Worm (Caenorhabditis elegans): ENCODE data around the gene gsto-2.

DNA sequence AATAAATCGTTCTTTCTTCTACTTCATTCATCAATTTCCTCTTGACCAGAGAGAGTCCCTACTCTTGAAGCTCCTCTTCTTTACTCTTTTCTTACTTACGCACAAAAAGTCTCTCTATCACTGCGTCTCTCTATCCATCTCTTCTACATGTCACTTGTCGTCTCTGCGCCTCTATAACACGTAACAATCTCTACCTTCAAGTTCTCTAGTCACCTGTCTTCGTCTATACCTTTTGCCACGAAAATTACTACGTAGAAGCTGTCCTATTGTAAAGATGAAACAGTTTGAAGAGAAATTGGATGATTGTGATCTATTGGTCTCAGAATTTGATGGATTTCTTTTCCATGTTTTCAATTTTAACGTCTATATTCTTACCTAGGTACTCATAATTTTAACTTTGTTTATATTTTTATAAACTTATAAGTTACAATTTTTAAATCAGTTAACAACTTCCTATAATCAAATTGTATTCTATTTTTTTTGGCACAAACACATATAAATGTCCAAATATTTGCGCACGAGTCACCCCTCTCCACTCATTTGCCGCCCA is 2.3 kb downstream of the gsto-2 start, which contains the start of gene C02D5.2:
- TF ChIP-seq dao-5 (tag; optimal IDR thresholded peaks at IDR 0.05) (no peak), W03F9.2 (tag; optimal IDR thresholded peaks at IDR 0.05) (no peak), him-1 (tag; optimal IDR thresholded peaks at IDR 0.05) (no peak)

All from whole organism, L4/young adult.